Fruit fly (Drosophila melanogaster): ENCODE data around the gene CAHbeta.

- TF ChIP-seq usp (GFP tag; optimal IDR thresholded peaks at IDR 0.05) (no peak), pan (optimal IDR thresholded peaks at IDR 0.05) (no peak), EcR (GFP tag; optimal IDR thresholded peaks at IDR 0.05) (no peak), psq (optimal IDR thresholded peaks at IDR 0.05) (no peak), CG8478 (optimal IDR thresholded peaks at IDR 0.05) (no peak), Dll (optimal IDR thresholded peaks at IDR 0.05) (no peak)
Observed at dm6 chr3R:8965546-8965945, 15.1 kb upstream of the CAHbeta start.
